Fruit fly (Drosophila melanogaster) S2 (cell line): Measurements from ENCODE around the gene Art4.

Source experiments
- CG8478 ChIP-seq: fragments of >200 bp; optimal IDR thresholded peaks from 2 replicates; lab custom pipeline; 2018
- CTCF ChIP-seq, 2 experiments: fragments of >200 bp; optimal IDR thresholded peaks; 2 replicates each; lab custom pipeline; 2018

- TF ChIP-seq CTCF (optimal IDR thresholded peaks at IDR 0.05; lab: Kevin White, UChicago): no peak
- TF ChIP-seq CG8478 (lab: Kevin White, UChicago): no peak
Observed at dm6 chr3R:9939333-9939979, 46.4 kb downstream of the Art4 start.
